Worm (Caenorhabditis elegans): ENCODE measurements around the gene K12D12.5.

The K12D12.5 gene

ce11 chrII:11901110-11901509, 40.3 kb downstream of the K12D12.5 start, which contains the start of gene vab-23:
Gene vab-23 (minus strand): TSS chrII:11901210.
- TF ChIP-seq ets-4 (GFP tag; optimal IDR thresholded peaks at IDR 0.05): no peak
- TF ChIP-seq egrh-3 (GFP tag; IDR thresholded peaks at IDR 0.05): no peak
- no peak for TF ChIP-seq zfh-2 (GFP tag; conservative IDR thresholded peaks at IDR 0.05)
- no peak for TF ChIP-seq F55B11.4 (tag; optimal IDR thresholded peaks at IDR 0.05; ENCODE audit: borderline replicate concordance, insufficient read depth)
- no peak for TF ChIP-seq hlh-26 (GFP tag; conservative IDR thresholded peaks at IDR 0.05)
- TF ChIP-seq repo-1 (tag; optimal IDR thresholded peaks at IDR 0.05): no peak
- no peak for TF ChIP-seq dpl-1 (GFP tag; optimal IDR thresholded peaks at IDR 0.05)
- no peak for TF ChIP-seq sea-2 (GFP tag; IDR thresholded peaks at IDR 0.05)
- no peak for TF ChIP-seq gei-17 (GFP tag; optimal IDR thresholded peaks at IDR 0.05)
- TF ChIP-seq ztf-25 (GFP tag; IDR thresholded peaks at IDR 0.05): no peak
- TF ChIP-seq ekl-4 (GFP tag; IDR thresholded peaks at IDR 0.05): no peak
- TF ChIP-seq ZK185.1 (tag; optimal IDR thresholded peaks at IDR 0.05; ENCODE audit: poor library complexity, severe bottlenecking): no peak
- TF ChIP-seq hsf-1 (GFP tag; IDR thresholded peaks at IDR 0.05): no peak
- no peak for TF ChIP-seq attf-5 (GFP tag; optimal IDR thresholded peaks at IDR 0.05)
- no peak for TF ChIP-seq lir-1 (GFP tag; conservative IDR thresholded peaks at IDR 0.05)
- TF ChIP-seq snpc-1.1 (tag; optimal IDR thresholded peaks at IDR 0.05; ENCODE audit: insufficient read depth): no peak
- TF ChIP-seq lin-54 (GFP tag; optimal IDR thresholded peaks at IDR 0.05): no peak

- TF ChIP-seq hrde-1 (tag; optimal IDR thresholded peaks at IDR 0.05; ENCODE audit: borderline replicate concordance): no peak
Observed at ce11 chrII:11902203-11902602, 41.4 kb downstream of the K12D12.5 start.

- TF ChIP-seq F39B2.1 (GFP tag; IDR thresholded peaks at IDR 0.05) (no peak), tlf-1 (GFP tag; optimal IDR thresholded peaks at IDR 0.05) (no peak), F52B5.7 (tag; optimal IDR thresholded peaks at IDR 0.05) (no peak), chd-7 (tag; optimal IDR thresholded peaks at IDR 0.05) (no peak)
Observed at ce11 chrII:11905023-11905422, 44.2 kb downstream of the K12D12.5 start.

- TF ChIP-seq let-526 (GFP tag; IDR thresholded peaks at IDR 0.05): no peak
- no peak for TF ChIP-seq Y56A3A.18 (GFP tag; IDR thresholded peaks at IDR 0.05)
- TF ChIP-seq zfh-2 (GFP tag; conservative IDR thresholded peaks at IDR 0.05): no peak
- no peak for TF ChIP-seq attf-3 (GFP tag; conservative IDR thresholded peaks at IDR 0.05)
- no peak for TF ChIP-seq repo-1 (tag; optimal IDR thresholded peaks at IDR 0.05)
- TF ChIP-seq nhr-27 (tag; optimal IDR thresholded peaks at IDR 0.05): no peak
- TF ChIP-seq ztf-22 (GFP tag; optimal IDR thresholded peaks at IDR 0.05): no peak
- no peak for TF ChIP-seq tbp1 (GFP tag; optimal IDR thresholded peaks at IDR 0.05)
- TF ChIP-seq nfyb-1 (GFP tag; IDR thresholded peaks at IDR 0.05): no peak
- no peak for TF ChIP-seq ceh-40 (GFP tag; IDR thresholded peaks at IDR 0.05)
- TF ChIP-seq F55B11.4 (tag; optimal IDR thresholded peaks at IDR 0.05; ENCODE audit: borderline replicate concordance, insufficient read depth): no peak
- TF ChIP-seq efl-1 (GFP tag; optimal IDR thresholded peaks at IDR 0.05): no peak
- no peak for TF ChIP-seq dpff-1 (tag; optimal IDR thresholded peaks at IDR 0.05)
- TF ChIP-seq lin-54 (GFP tag; optimal IDR thresholded peaks at IDR 0.05): no peak
- TF ChIP-seq aptf-3 (GFP tag; IDR thresholded peaks at IDR 0.05): no peak
- no peak for TF ChIP-seq F49E8.2 (tag; optimal IDR thresholded peaks at IDR 0.05; ENCODE audit: insufficient read depth)
- TF ChIP-seq ceh-100 (GFP tag; IDR thresholded peaks at IDR 0.05): no peak
- TF ChIP-seq T26A5.8 (tag; optimal IDR thresholded peaks at IDR 0.05): no peak
Observed at ce11 chrII:11906217-11906616, 45.4 kb downstream of the K12D12.5 start, which contains the start of gene ZK930.4. Gene ZK930.4 (plus strand): TSS chrII:11906517.

Measured in whole organism, young adult.